Fruit fly (Drosophila melanogaster) whole organism, pupa: ENCODE measurements around the gene CG10738.

Experiments used
- CG10348 ChIP-seq: fragments of 200-800 bp; sonication (Bioruptor generic); IDR thresholded peaks from 2 replicates; pipeline ENCODE4 v1.3.6; 2022; ENCODE audit warnings: missing biosample characterization, missing genetic modification characterization
- CG12605 ChIP-seq: fragments of 200-800 bp; sonication (Bioruptor generic); IDR thresholded peaks from 2 replicates; pipeline ENCODE4 v1.3.6; 2022; ENCODE audit warnings: missing biosample characterization, missing genetic modification characterization
- CG13204 ChIP-seq: fragments of 200-800 bp; sonication (Bioruptor generic); optimal IDR thresholded peaks from 2 replicates; lab custom pipeline; 2018; ENCODE audit warnings: missing biosample characterization, mild to moderate bottlenecking, missing genetic modification characterization, moderate library complexity
- CG14655 ChIP-seq: fragments of 200-800 bp; sonication (Bioruptor generic); optimal IDR thresholded peaks from 3 replicates; lab custom pipeline; 2017; ENCODE audit warnings: mild to moderate bottlenecking, missing biosample characterization, missing genetic modification reagents, missing genetic modification characterization
- CG15710 ChIP-seq: fragments of 200-800 bp; sonication (Bioruptor generic); optimal IDR thresholded peaks from 2 replicates; lab custom pipeline; 2018; ENCODE audit warnings: missing biosample characterization, mild to moderate bottlenecking, missing genetic modification characterization, moderate library complexity
- CG17806 ChIP-seq: fragments of 200-800 bp; sonication (Bioruptor generic); optimal IDR thresholded peaks from 2 replicates; lab custom pipeline; 2018; ENCODE audit warnings: missing biosample characterization, mild to moderate bottlenecking, missing genetic modification characterization, moderate library complexity
- CG32121 ChIP-seq: fragments of 200-800 bp; sonication (Bioruptor generic); IDR thresholded peaks from 2 replicates; pipeline ENCODE4 v1.3.6; 2022; ENCODE audit warnings: missing biosample characterization, missing genetic modification characterization
- CG34367 ChIP-seq: fragments of 200-800 bp; sonication (Bioruptor generic); optimal IDR thresholded peaks from 2 replicates; lab custom pipeline; 2018; ENCODE audit warnings: missing biosample characterization, mild to moderate bottlenecking, missing genetic modification characterization
- CG4496 ChIP-seq: fragments of 200-800 bp; sonication (Bioruptor generic); IDR thresholded peaks from 3 replicates; pipeline ENCODE4 v1.3.6; 2022; ENCODE audit warnings: missing biosample characterization, missing genetic modification characterization
- CG8159 ChIP-seq: fragments of 200-800 bp; sonication (Bioruptor generic); optimal IDR thresholded peaks from 3 replicates; lab custom pipeline; 2018; ENCODE audit warnings: missing biosample characterization, mild to moderate bottlenecking, missing genetic modification characterization, moderate library complexity
- CG8301 ChIP-seq: fragments of 200-800 bp; sonication (Bioruptor generic); optimal IDR thresholded peaks from 2 replicates; lab custom pipeline; 2018; ENCODE audit warnings: missing biosample characterization, mild to moderate bottlenecking, missing genetic modification characterization
- CG9948 ChIP-seq: fragments of 200-800 bp; sonication (Bioruptor generic); optimal IDR thresholded peaks from 2 replicates; lab custom pipeline; 2018; ENCODE audit warnings: missing biosample characterization, mild to moderate bottlenecking, missing genetic modification characterization, moderate library complexity
- D1 ChIP-seq: fragments of 200-800 bp; sonication (Bioruptor generic); optimal IDR thresholded peaks from 2 replicates; lab custom pipeline; 2018; ENCODE audit warnings: missing biosample characterization, mild to moderate bottlenecking, missing genetic modification characterization, moderate library complexity
- EcR ChIP-seq: fragments of 200-800 bp; sonication (Bioruptor generic); optimal IDR thresholded peaks from 3 replicates; lab custom pipeline; 2019; ENCODE audit warnings: missing biosample characterization, missing genetic modification characterization, mild to moderate bottlenecking, moderate library complexity, missing genetic modification reagents
- Ets98B ChIP-seq: fragments of 200-800 bp; sonication (Bioruptor generic); IDR thresholded peaks from 2 replicates; pipeline ENCODE4 v1.3.6; 2022; ENCODE audit warnings: missing biosample characterization, missing genetic modification characterization
- Pif1A ChIP-seq: fragments of 200-800 bp; sonication (Bioruptor generic); optimal IDR thresholded peaks from 3 replicates; lab custom pipeline; 2016; ENCODE audit warnings: missing biosample characterization, missing genetic modification characterization
- Pif1B ChIP-seq: fragments of 200-800 bp; sonication (Bioruptor generic); optimal IDR thresholded peaks from 3 replicates; lab custom pipeline; 2016; ENCODE audit warnings: missing biosample characterization, missing genetic modification characterization
- Snoo ChIP-seq: fragments of 200-800 bp; sonication (Bioruptor generic); optimal IDR thresholded peaks from 3 replicates; lab custom pipeline; 2017; ENCODE audit warnings: missing biosample characterization, mild to moderate bottlenecking, missing genetic modification characterization, inconsistent platforms
- fd96Ca ChIP-seq: fragments of 200-800 bp; sonication (Bioruptor generic); IDR thresholded peaks from 3 replicates; pipeline ENCODE4 v1.3.6; 2022; ENCODE audit warnings: missing biosample characterization, missing genetic modification characterization
- gl ChIP-seq: fragments of 200-800 bp; sonication (Bioruptor generic); optimal IDR thresholded peaks from 2 replicates; lab custom pipeline; 2018; ENCODE audit warnings: missing biosample characterization, mild to moderate bottlenecking, missing genetic modification characterization
- rn ChIP-seq: fragments of 200-800 bp; sonication (Bioruptor generic); IDR thresholded peaks from 2 replicates; pipeline ENCODE4 v1.3.6; 2022; ENCODE audit warnings: missing biosample characterization, missing genetic modification characterization

The CG10738 gene

dm6 chr3L:13499531-13499930 is 49.0 kb downstream of the CG10738 start:
- TF ChIP-seq Pif1B (GFP tag; lab: Kevin White, UChicago) = no peak
- peak; percentile 96 for TF ChIP-seq EcR (GFP tag; lab: Kevin White, UChicago)

dm6 chr3L:13499932-13500719 is 49.6 kb downstream of the CG10738 start:
- TF ChIP-seq CG8301 (tag; lab: Kevin White, UChicago) = peak; percentile 71
- no peak for TF ChIP-seq CG14655 (GFP tag; lab: Kevin White, UChicago)
- TF ChIP-seq Ets98B = peak; percentile 85
- peak; percentile 52; the same call in 1 of the 2 replicates for TF ChIP-seq CG32121 (GFP tag; lab: Robert Waterston, UW)
- TF ChIP-seq CG9948 (tag; lab: Kevin White, UChicago) = peak; percentile 77
- no peak for TF ChIP-seq CG10348 (GFP tag; lab: Robert Waterston, UW)
- TF ChIP-seq fd96Ca = peak; percentile 80
- peak; percentile 54; the same call in 1 of the 2 replicates for TF ChIP-seq CG12605 (GFP tag; lab: Robert Waterston, UW)
- peak; percentile 57 for TF ChIP-seq rn
- TF ChIP-seq CG13204 (GFP tag; lab: Kevin White, UChicago) = peak; percentile 86
- TF ChIP-seq gl (tag; lab: Kevin White, UChicago) = peak; percentile 74
- TF ChIP-seq CG34367 (tag; lab: Kevin White, UChicago) = peak; percentile 73
- TF ChIP-seq CG15710 (tag; lab: Kevin White, UChicago) = peak; percentile 82
- TF ChIP-seq CG4496 (GFP tag; lab: Robert Waterston, UW) = peak; percentile 88
- TF ChIP-seq D1 (tag; lab: Kevin White, UChicago) = no peak
- TF ChIP-seq Pif1A (GFP tag; lab: Kevin White, UChicago) = no peak
- TF ChIP-seq CG8159 (tag; lab: Kevin White, UChicago) = peak; percentile 83
- peak; percentile 84 for TF ChIP-seq Snoo (tag; lab: Kevin White, UChicago)
- no peak for TF ChIP-seq Pif1B (GFP tag; lab: Kevin White, UChicago)
- peak; percentile 86 for TF ChIP-seq EcR (GFP tag; lab: Kevin White, UChicago)
- TF ChIP-seq CG17806 (tag; lab: Kevin White, UChicago) = peak; percentile 79

dm6 chr3L:13502484-13503109 is 52.0 kb downstream of the CG10738 start, which contains the start of gene Spt20:
Gene Spt20, plus strand, starts transcription at chr3L:13502707.
- TF ChIP-seq CG17806 (tag; lab: Kevin White, UChicago) (no peak), CG9948 (tag; lab: Kevin White, UChicago) (no peak), Ets98B (no peak), rn (no peak), CG8301 (tag; lab: Kevin White, UChicago) (no peak), Pif1A (GFP tag; lab: Kevin White, UChicago) (no peak), CG32121 (GFP tag; lab: Robert Waterston, UW) (no peak), Snoo (tag; lab: Kevin White, UChicago) (no peak), CG12605 (GFP tag; lab: Robert Waterston, UW) (no peak), gl (tag; lab: Kevin White, UChicago) (no peak)

DNA sequence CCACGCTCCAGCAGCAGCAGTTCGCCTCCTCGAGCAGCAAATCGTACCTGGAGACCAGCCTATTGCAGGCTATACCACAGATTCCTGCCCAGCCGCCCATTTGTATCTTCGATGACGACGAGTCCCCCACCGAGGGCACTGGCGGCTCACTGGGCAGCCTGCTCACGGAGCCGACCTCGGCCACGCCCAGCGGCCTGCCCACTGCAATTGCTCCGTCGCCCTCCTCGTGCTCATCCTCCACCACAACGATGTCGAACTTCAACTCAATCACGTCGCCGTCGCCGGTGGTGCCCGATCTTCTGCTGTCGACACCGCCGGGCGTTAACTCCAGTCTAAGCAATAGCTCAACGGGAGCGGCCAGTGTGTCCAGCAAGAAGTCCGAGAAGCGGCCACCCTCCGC is 53.1 kb downstream of the CG10738 start:
- TF ChIP-seq CG15710 (tag; lab: Kevin White, UChicago) (no peak), CG8159 (tag; lab: Kevin White, UChicago) (no peak), CG17806 (tag; lab: Kevin White, UChicago) (no peak), CG34367 (tag; lab: Kevin White, UChicago) (no peak), fd96Ca (no peak), CG10348 (GFP tag; lab: Robert Waterston, UW) (no peak), rn (no peak), Snoo (tag; lab: Kevin White, UChicago) (no peak), Pif1B (GFP tag; lab: Kevin White, UChicago) (no peak), gl (tag; lab: Kevin White, UChicago) (no peak), Pif1A (GFP tag; lab: Kevin White, UChicago) (no peak), EcR (GFP tag; lab: Kevin White, UChicago) (no peak), CG14655 (GFP tag; lab: Kevin White, UChicago) (no peak), CG13204 (GFP tag; lab: Kevin White, UChicago) (no peak), Ets98B (no peak), D1 (tag; lab: Kevin White, UChicago) (no peak), CG32121 (GFP tag; lab: Robert Waterston, UW) (no peak), CG9948 (tag; lab: Kevin White, UChicago) (no peak), CG4496 (GFP tag; lab: Robert Waterston, UW) (no peak), CG12605 (GFP tag; lab: Robert Waterston, UW) (no peak)

- TF ChIP-seq CG13204 (GFP tag; lab: Kevin White, UChicago) (no peak), CG15710 (tag; lab: Kevin White, UChicago) (peak; percentile 80), CG10348 (GFP tag; lab: Robert Waterston, UW) (peak; percentile 66; the same call in 1 of the 2 replicates), CG8301 (tag; lab: Kevin White, UChicago) (no peak), rn (peak; percentile 62), CG17806 (tag; lab: Kevin White, UChicago) (peak; percentile 75), Snoo (tag; lab: Kevin White, UChicago) (no peak), CG34367 (tag; lab: Kevin White, UChicago) (no peak), Ets98B (peak; percentile 67), CG9948 (tag; lab: Kevin White, UChicago) (peak; percentile 69), CG32121 (GFP tag; lab: Robert Waterston, UW) (peak; percentile 80), fd96Ca (peak; percentile 76), gl (tag; lab: Kevin White, UChicago) (no peak), Pif1B (GFP tag; lab: Kevin White, UChicago) (no peak), CG4496 (GFP tag; lab: Robert Waterston, UW) (peak; percentile 85)
Measured at dm6 chr3L:13513112-13513538, 62.6 kb downstream of the CG10738 start, which contains the start of the genes Vps36 and Liprin-beta. Gene Vps36, minus strand, starts transcription at chr3L:13513112. Gene Liprin-beta, plus strand, starts transcription at chr3L:13513254.
